Fruit fly (Drosophila melanogaster): ENCODE results near the gene GstD8.

Gene GstD8

dm6 chr3R:12401672-12402296 lies 22.0 kb downstream of the GstD8 start, which contains the start of gene DNAlig3:
DNAlig3 (minus strand) TSS chr3R:12401839.
- no peak for TF ChIP-seq Sin3A (optimal IDR thresholded peaks at IDR 0.05)
- TF ChIP-seq insv (optimal IDR thresholded peaks at IDR 0.05) = peak; percentile 84

DNA sequence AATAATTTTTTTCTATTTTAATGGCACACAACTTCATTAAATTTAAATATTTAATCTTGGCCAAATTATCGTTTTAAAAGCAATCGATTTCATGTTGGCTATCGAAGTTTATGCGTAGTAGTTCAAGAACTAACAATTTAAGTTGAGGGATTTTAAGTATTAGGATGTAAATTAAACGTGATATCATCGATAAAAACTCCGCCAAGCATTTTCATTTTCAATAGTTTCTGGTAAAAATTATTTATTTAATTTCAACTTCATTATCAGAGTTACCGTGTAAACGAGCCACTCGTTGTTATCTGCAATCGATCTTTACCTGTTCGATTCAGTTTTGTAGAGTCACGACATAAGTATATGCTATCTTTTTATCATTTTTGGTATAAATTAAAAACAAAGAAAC lies 23.1 kb downstream of the GstD8 start:
- TF ChIP-seq Sin3A (optimal IDR thresholded peaks at IDR 0.05) (no peak), psq (optimal IDR thresholded peaks at IDR 0.05) (no peak), h (optimal IDR thresholded peaks at IDR 0.05) (no peak), Myc (optimal IDR thresholded peaks at IDR 0.05) (no peak), insv (optimal IDR thresholded peaks at IDR 0.05) (no peak), ttk (optimal IDR thresholded peaks at IDR 0.05) (no peak)

DNA sequence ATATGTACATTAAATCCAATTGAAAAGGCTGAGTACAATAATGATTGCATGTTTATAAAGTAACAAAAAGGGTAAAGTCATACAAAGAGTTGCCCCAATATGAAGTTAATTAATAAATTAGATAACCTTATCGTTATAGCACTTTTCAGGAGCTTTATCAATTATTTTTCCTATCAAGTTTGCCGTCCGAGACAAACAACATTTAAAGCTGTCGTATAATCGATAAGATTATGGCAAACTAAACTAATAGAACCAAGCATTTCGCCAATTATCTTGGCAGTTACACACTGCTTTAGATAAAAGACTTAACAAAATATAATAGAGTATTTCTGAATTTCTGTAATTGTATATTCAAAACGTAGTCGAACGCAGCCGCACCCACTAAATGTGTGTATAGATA lies 25.3 kb downstream of the GstD8 start:
- TF ChIP-seq insv (optimal IDR thresholded peaks at IDR 0.05) (no peak), ttk (optimal IDR thresholded peaks at IDR 0.05) (no peak), Sin3A (optimal IDR thresholded peaks at IDR 0.05) (no peak), h (optimal IDR thresholded peaks at IDR 0.05) (no peak), Myc (optimal IDR thresholded peaks at IDR 0.05) (no peak), psq (optimal IDR thresholded peaks at IDR 0.05) (no peak)

dm6 chr3R:12405928-12406234 lies 26.1 kb downstream of the GstD8 start, which contains the start of gene Cyp9f2:
Cyp9f2 (minus strand) TSS chr3R:12406028.
- no peak for TF ChIP-seq Sin3A (optimal IDR thresholded peaks at IDR 0.05)
- no peak for TF ChIP-seq ttk (optimal IDR thresholded peaks at IDR 0.05)
- no peak for TF ChIP-seq Myc (optimal IDR thresholded peaks at IDR 0.05)
- TF ChIP-seq insv (optimal IDR thresholded peaks at IDR 0.05) = no peak
- TF ChIP-seq h (optimal IDR thresholded peaks at IDR 0.05) = no peak
- no peak for TF ChIP-seq psq (optimal IDR thresholded peaks at IDR 0.05)

- TF ChIP-seq insv (optimal IDR thresholded peaks at IDR 0.05) = no peak
- no peak for TF ChIP-seq Myc (optimal IDR thresholded peaks at IDR 0.05)
- no peak for TF ChIP-seq h (optimal IDR thresholded peaks at IDR 0.05)
- no peak for TF ChIP-seq Sin3A (optimal IDR thresholded peaks at IDR 0.05)
- TF ChIP-seq psq (optimal IDR thresholded peaks at IDR 0.05) = no peak
- TF ChIP-seq ttk (optimal IDR thresholded peaks at IDR 0.05) = no peak
Measured at dm6 chr3R:12406235-12407196, 26.7 kb downstream of the GstD8 start, which contains the start of gene CG5167. CG5167 (plus strand) TSS chr3R:12406532.

- no peak for TF ChIP-seq Myc (optimal IDR thresholded peaks at IDR 0.05)
- no peak for TF ChIP-seq psq (optimal IDR thresholded peaks at IDR 0.05)
- TF ChIP-seq Sin3A (optimal IDR thresholded peaks at IDR 0.05) = no peak
- no peak for TF ChIP-seq ttk (optimal IDR thresholded peaks at IDR 0.05)
- TF ChIP-seq h (optimal IDR thresholded peaks at IDR 0.05) = no peak
Measured at dm6 chr3R:12408160-12408559, 28.4 kb downstream of the GstD8 start, which contains the start of gene CG5196. CG5196 (plus strand) TSS chr3R:12408316.

DNA sequence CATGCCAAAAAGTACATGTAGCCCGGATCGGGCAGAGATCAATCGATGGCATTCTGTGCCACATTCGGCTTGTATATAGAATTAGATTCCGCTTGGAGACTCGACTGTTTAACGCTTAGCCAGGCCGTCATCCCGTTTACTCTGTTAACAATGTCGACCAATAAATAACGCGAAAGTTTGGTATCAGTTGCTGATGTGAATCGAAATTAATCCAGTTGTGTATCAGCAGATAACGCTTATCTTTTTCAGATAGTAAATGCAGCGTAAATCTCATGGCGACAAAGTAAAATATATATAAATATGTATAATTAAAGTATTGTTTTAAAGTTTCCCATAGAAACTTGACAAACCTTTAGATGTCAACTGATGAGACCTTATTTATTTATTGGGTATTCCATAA lies 31.6 kb downstream of the GstD8 start:
- no peak for TF ChIP-seq psq (optimal IDR thresholded peaks at IDR 0.05)
- no peak for TF ChIP-seq insv (optimal IDR thresholded peaks at IDR 0.05)
- TF ChIP-seq Myc (optimal IDR thresholded peaks at IDR 0.05) = no peak
- no peak for TF ChIP-seq ttk (optimal IDR thresholded peaks at IDR 0.05)
- no peak for TF ChIP-seq h (optimal IDR thresholded peaks at IDR 0.05)
- TF ChIP-seq Sin3A (optimal IDR thresholded peaks at IDR 0.05) = no peak

DNA sequence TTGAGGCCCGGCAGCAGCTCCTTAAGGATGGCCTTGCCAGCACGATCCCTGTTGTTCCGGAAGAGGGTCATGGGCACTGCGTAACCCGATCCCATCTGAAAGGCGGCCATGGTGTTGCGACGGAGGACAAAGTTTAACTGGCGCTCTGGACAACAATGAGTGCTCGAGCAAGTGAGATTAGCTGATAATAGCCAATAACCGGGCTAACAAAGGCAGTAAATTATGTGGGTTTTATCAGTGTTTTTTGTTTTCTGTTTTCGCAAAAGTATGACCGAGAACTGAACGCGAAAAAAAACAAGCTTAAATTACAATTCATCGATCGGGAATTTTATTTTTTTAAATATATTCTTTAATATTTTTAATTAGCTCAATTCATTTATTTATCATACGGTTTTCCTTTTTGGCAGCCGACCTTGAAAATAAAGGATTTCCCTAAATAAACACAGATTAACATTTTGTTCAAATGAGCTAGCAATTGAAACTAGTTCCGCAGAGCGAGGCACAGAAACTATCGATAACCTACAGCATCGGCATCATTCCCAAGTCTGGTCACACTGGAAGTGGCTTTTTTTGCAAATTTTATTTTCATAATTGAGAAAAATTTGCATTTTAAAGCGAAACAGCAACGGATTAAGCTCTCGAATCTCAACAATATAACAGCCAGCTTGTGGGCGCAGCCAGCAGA lies 33.6 kb downstream of the GstD8 start, which contains the start of the genes Dip-C and pps:
Dip-C (minus strand) TSS at position 486 of the 685 bp plus-strand sequence.
pps (plus strand) TSS at position 555 of the 685 bp plus-strand sequence.
- TF ChIP-seq h (optimal IDR thresholded peaks at IDR 0.05) (no peak), ttk (optimal IDR thresholded peaks at IDR 0.05) (no peak), Myc (optimal IDR thresholded peaks at IDR 0.05) (no peak), insv (optimal IDR thresholded peaks at IDR 0.05) (no peak), psq (optimal IDR thresholded peaks at IDR 0.05) (no peak)

- TF ChIP-seq ttk (optimal IDR thresholded peaks at IDR 0.05) (no peak), insv (optimal IDR thresholded peaks at IDR 0.05) (no peak), h (optimal IDR thresholded peaks at IDR 0.05) (no peak), Sin3A (optimal IDR thresholded peaks at IDR 0.05) (no peak), Myc (optimal IDR thresholded peaks at IDR 0.05) (no peak), psq (optimal IDR thresholded peaks at IDR 0.05) (no peak)
Measured at dm6 chr3R:12422379-12422975, 42.7 kb downstream of the GstD8 start, which contains the start of the genes Scgbeta and CG17202. Scgbeta (minus strand) TSS chr3R:12422429. CG17202 (plus strand) TSS chr3R:12422768.

dm6 chr3R:12423997-12424396 lies 44.2 kb downstream of the GstD8 start:
- no peak for TF ChIP-seq h (optimal IDR thresholded peaks at IDR 0.05)
- TF ChIP-seq Myc (optimal IDR thresholded peaks at IDR 0.05) = no peak
- TF ChIP-seq psq (optimal IDR thresholded peaks at IDR 0.05) = no peak
- no peak for TF ChIP-seq insv (optimal IDR thresholded peaks at IDR 0.05)
- no peak for TF ChIP-seq ttk (optimal IDR thresholded peaks at IDR 0.05)
- TF ChIP-seq Sin3A (optimal IDR thresholded peaks at IDR 0.05) = no peak

DNA sequence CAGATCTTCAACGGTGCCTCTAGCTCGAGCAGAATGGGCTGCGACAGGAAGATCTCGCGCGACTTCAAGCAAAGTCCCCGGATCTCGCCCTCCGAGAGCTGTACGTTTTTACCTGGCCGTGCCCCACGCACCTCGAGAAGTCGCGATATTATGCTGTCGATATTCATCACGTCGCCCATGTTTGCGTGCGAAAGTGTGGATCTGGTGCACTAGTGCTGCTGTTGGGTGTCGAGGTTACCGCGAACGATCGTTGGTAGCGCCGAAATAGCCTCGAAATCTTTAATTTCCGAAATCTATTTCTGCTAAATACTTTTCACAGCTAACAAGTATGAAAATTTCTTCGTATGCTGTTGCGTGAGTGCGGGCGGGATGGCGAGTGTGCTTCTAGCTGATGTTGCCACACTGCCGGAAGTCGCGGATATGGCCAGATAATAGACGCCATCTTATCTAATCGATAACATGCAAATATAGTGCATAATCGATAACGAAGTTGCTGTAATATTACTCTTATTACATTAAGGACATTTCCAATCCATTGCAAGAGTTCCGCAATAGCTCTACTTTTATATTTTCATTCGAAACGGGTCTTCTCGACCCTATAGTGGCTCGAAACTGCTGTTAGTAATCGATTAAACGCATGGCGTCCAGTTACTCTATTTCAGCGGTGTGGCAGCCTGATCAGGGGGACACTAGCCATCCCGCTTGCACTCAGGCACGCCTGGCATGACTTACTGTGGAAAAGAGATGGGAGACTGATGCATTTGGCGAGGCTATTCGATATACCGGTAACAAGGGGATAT lies 45.9 kb downstream of the GstD8 start, which contains the start of gene Pp1-87B:
Pp1-87B (minus strand) TSS at position 408 of the 800 bp plus-strand sequence.
- peak; percentile 32 for TF ChIP-seq Sin3A (optimal IDR thresholded peaks at IDR 0.05)
- TF ChIP-seq ttk (optimal IDR thresholded peaks at IDR 0.05) = no peak
- TF ChIP-seq Myc (optimal IDR thresholded peaks at IDR 0.05) = no peak
- TF ChIP-seq insv (optimal IDR thresholded peaks at IDR 0.05) = no peak
- peak; percentile 100 for TF ChIP-seq psq (optimal IDR thresholded peaks at IDR 0.05)
- TF ChIP-seq h (optimal IDR thresholded peaks at IDR 0.05) = no peak
